Worm (Caenorhabditis elegans) whole organism, L1 larva: ENCODE measurements around the gene srx-47.

ENCODE experiments used
- C04F5.9 ChIP-seq: sonication (generic microtip); optimal IDR thresholded peaks from 2 replicates; lab custom pipeline; 2016; ENCODE audit warnings: missing genetic modification characterization, missing compliant biosample characterization
- C16A3.4 ChIP-seq: fragments of 150-350 bp; optimal IDR thresholded peaks from 2 replicates; lab custom pipeline; 2014; ENCODE audit warnings: missing biosample characterization, missing genetic modification characterization
- Y116A8C.19 ChIP-seq: sonication (generic microtip); optimal IDR thresholded peaks from 2 replicates; lab custom pipeline; 2016; ENCODE audit warnings: missing compliant biosample characterization, missing genetic modification characterization, borderline replicate concordance
- ceh-90 ChIP-seq: sonication (generic microtip); optimal IDR thresholded peaks from 2 replicates; lab custom pipeline; 2016; ENCODE audit warnings: missing genetic modification characterization, missing compliant biosample characterization
- dsc-1 ChIP-seq: sonication (generic microtip); optimal IDR thresholded peaks from 2 replicates; lab custom pipeline; 2016; ENCODE audit warnings: mild to moderate bottlenecking, missing genetic modification characterization, missing compliant biosample characterization
- efl-1 ChIP-seq, 4 experiments: fragments of 150-350 bp; optimal IDR thresholded peaks in 3 of 4; peaks in 1 of 4; 1 replicate in 1 of 4; 2 replicates in 3 of 4; lab custom pipeline; 2014; ENCODE audit warnings: missing biosample characterization in 2 of 4, missing genetic modification characterization in 2 of 4, missing genetic modification reagents in 2 of 4
- egl-13 ChIP-seq: sonication (generic microtip); optimal IDR thresholded peaks from 2 replicates; lab custom pipeline; 2016; ENCODE audit warnings: missing genotype, missing genetic modification reagents, missing genetic modification characterization, missing compliant biosample characterization
- egl-27 ChIP-seq, 2 experiments: fragments of 150-350 bp in 1 of 2; sonication (generic microtip); optimal IDR thresholded peaks; 3 replicates each; lab custom pipeline; 2017 to 2018; ENCODE audit warnings: missing biosample characterization in 2 of 2, missing genetic modification characterization in 2 of 2, missing genetic modification reagents in 2 of 2
- elt-2 ChIP-seq: sonication (generic microtip); optimal IDR thresholded peaks from 2 replicates; lab custom pipeline; 2016; ENCODE audit warnings: missing genetic modification characterization, mild to moderate bottlenecking, inconsistent platforms, missing compliant biosample characterization, missing genetic modification reagents
- elt-3 ChIP-seq, 6 experiments: fragments of 150-350 bp in 1 of 6; sonication (generic microtip); optimal IDR thresholded peaks; 2 replicates each; lab custom pipeline; 2017 to 2018; ENCODE audit warnings: missing biosample characterization in 6 of 6, missing genetic modification characterization in 6 of 6, inconsistent platforms in 1 of 6
- fkh-4 ChIP-seq: sonication (generic microtip); optimal IDR thresholded peaks from 2 replicates; lab custom pipeline; 2016; ENCODE audit warnings: missing compliant biosample characterization, missing genetic modification characterization, borderline replicate concordance
- grh-1 ChIP-seq: fragments of 200-800 bp; sonication (Bioruptor generic); IDR thresholded peaks from 2 replicates; pipeline ENCODE4 v1.3.6; 2022; ENCODE audit warnings: missing genetic modification reagents, missing genetic modification characterization, missing compliant biosample characterization
- hpl-2 ChIP-seq: fragments of 150-350 bp; optimal IDR thresholded peaks from 2 replicates; lab custom pipeline; 2014; ENCODE audit warnings: missing biosample characterization, missing genetic modification reagents, missing genetic modification characterization
- isw-1 ChIP-seq: fragments of 200-800 bp; sonication (Bioruptor generic); IDR thresholded peaks from 2 replicates; pipeline ENCODE4 v1.3.6; 2022; ENCODE audit warnings: missing genetic modification characterization, missing compliant biosample characterization
- lin-14 ChIP-seq: fragments of 200-800 bp; sonication (Bioruptor generic); optimal IDR thresholded peaks from 2 replicates; lab custom pipeline; 2018; ENCODE audit warnings: mild to moderate bottlenecking, missing genetic modification characterization, moderate library complexity, missing compliant biosample characterization
- lin-15B ChIP-seq: fragments of 150-350 bp; sonication (generic microtip); optimal IDR thresholded peaks from 3 replicates; lab custom pipeline; 2014; ENCODE audit warnings: missing biosample characterization, missing genetic modification characterization
- lir-3 ChIP-seq: sonication (generic microtip); optimal IDR thresholded peaks from 2 replicates; lab custom pipeline; 2016; ENCODE audit warnings: mild to moderate bottlenecking, missing genetic modification characterization, moderate library complexity, missing compliant biosample characterization; ENCODE audit not compliant: poor library complexity
- mab-9 ChIP-seq: fragments of 200-800 bp; sonication (Bioruptor generic); IDR thresholded peaks from 2 replicates; pipeline ENCODE4 v1.3.6; 2022; ENCODE audit warnings: missing genetic modification reagents, missing genetic modification characterization, missing compliant biosample characterization
- mef-2 ChIP-seq: fragments of 150-350 bp; optimal IDR thresholded peaks from 2 replicates; lab custom pipeline; 2014; ENCODE audit warnings: missing biosample characterization, missing genetic modification characterization
- nhr-12 ChIP-seq: sonication (generic microtip); optimal IDR thresholded peaks from 2 replicates; lab custom pipeline; 2017; ENCODE audit warnings: missing biosample characterization, missing genetic modification characterization
- nhr-19 ChIP-seq: fragments of 200-800 bp; sonication (Bioruptor generic); conservative IDR thresholded peaks from 2 replicates; pipeline ENCODE4 v1.3.6; 2022; ENCODE audit warnings: missing genetic modification characterization, missing compliant biosample characterization
- nhr-20 ChIP-seq: sonication (generic microtip); optimal IDR thresholded peaks from 2 replicates; lab custom pipeline; 2016; ENCODE audit warnings: mild to moderate bottlenecking, missing genetic modification characterization, missing compliant biosample characterization
- nhr-237 ChIP-seq: fragments of 150-350 bp; optimal IDR thresholded peaks from 2 replicates; lab custom pipeline; 2014; ENCODE audit warnings: missing biosample characterization, missing genetic modification characterization
- nhr-71 ChIP-seq: sonication (generic microtip); optimal IDR thresholded peaks from 2 replicates; lab custom pipeline; 2016; ENCODE audit warnings: mild to moderate bottlenecking, missing genetic modification characterization, moderate library complexity, missing compliant biosample characterization
- nhr-84 ChIP-seq: sonication (generic microtip); optimal IDR thresholded peaks from 2 replicates; lab custom pipeline; 2017; ENCODE audit warnings: missing biosample characterization, missing genetic modification characterization
- nhr-85 ChIP-seq: sonication (generic microtip); peaks from one replicate; lab custom pipeline; 2016; ENCODE audit warnings: missing genetic modification characterization, inconsistent platforms, missing compliant biosample characterization
- nhr-90 ChIP-seq: sonication (generic microtip); optimal IDR thresholded peaks from 2 replicates; lab custom pipeline; 2016; ENCODE audit warnings: mild to moderate bottlenecking, missing genetic modification characterization, missing compliant biosample characterization; ENCODE audit not compliant: poor library complexity
- pqm-1 ChIP-seq: sonication (generic microtip); optimal IDR thresholded peaks from 3 replicates; lab custom pipeline; 2017; ENCODE audit warnings: missing biosample characterization, missing genetic modification characterization
- sptf-1 ChIP-seq: fragments of 150-350 bp; optimal IDR thresholded peaks from 2 replicates; lab custom pipeline; 2014; ENCODE audit warnings: missing biosample characterization, missing genetic modification characterization
- tlp-1 ChIP-seq: fragments of 150-350 bp; optimal IDR thresholded peaks from 2 replicates; lab custom pipeline; 2014; ENCODE audit warnings: missing biosample characterization, missing genetic modification characterization
- xbp-1 ChIP-seq: sonication (generic microtip); optimal IDR thresholded peaks from 2 replicates; lab custom pipeline; 2016; ENCODE audit warnings: missing genetic modification characterization, missing compliant biosample characterization
- zip-4 ChIP-seq: fragments of 200-800 bp; sonication (Bioruptor generic); optimal IDR thresholded peaks from 2 replicates; lab custom pipeline; 2018; ENCODE audit warnings: mild to moderate bottlenecking, missing genetic modification characterization, moderate library complexity, missing compliant biosample characterization
- ztf-11 ChIP-seq, 2 experiments: sonication (generic microtip); optimal IDR thresholded peaks; 2 replicates each; lab custom pipeline; 2016 to 2017; ENCODE audit warnings: missing genetic modification characterization in 2 of 2, missing biosample characterization in 1 of 2, missing compliant biosample characterization in 1 of 2
- ztf-4 ChIP-seq: fragments of 150-350 bp; optimal IDR thresholded peaks from 2 replicates; lab custom pipeline; 2014; ENCODE audit warnings: missing biosample characterization, missing genetic modification characterization

The srx-47 gene

DNA sequence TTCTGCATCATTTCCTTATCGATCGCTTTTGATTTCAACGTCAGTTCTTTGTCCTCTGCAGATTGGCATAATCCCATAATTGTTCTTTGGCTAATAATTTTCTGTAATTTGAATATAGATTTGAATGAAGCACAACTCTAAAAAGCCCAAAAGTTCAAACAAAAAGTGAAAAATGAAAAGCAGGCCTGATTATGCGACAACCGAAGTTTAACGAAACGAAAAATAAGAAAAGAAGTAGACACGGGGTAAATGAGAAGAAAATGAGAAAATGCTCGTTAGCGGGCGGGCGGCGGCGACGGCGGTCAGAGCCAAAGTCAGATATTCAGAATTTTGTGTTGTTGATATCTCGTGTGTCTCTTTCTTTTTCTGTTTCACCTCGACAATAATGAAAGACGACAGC lies 9.9 kb downstream of the srx-47 start, which contains the start of gene gpa-3:
Gene gpa-3 (minus strand): TSS at position 101 of the 400 bp plus-strand sequence.
- no peak for TF ChIP-seq tlp-1 (tag; lab: Kevin White, UChicago)
- no peak for TF ChIP-seq ceh-90 (tag; lab: Kevin White, UChicago)
- no peak for TF ChIP-seq lin-14
- TF ChIP-seq C16A3.4 (tag; lab: Kevin White, UChicago): no peak
- TF ChIP-seq Y116A8C.19 (tag; lab: Kevin White, UChicago): no peak
- TF ChIP-seq nhr-12 (tag; lab: Kevin White, UChicago): no peak
- no peak for TF ChIP-seq hpl-2 (GFP tag; lab: Kevin White, UChicago)
- peak; percentile 11 for TF ChIP-seq nhr-71
- TF ChIP-seq, all 84 proteins: peak for 1

DNA sequence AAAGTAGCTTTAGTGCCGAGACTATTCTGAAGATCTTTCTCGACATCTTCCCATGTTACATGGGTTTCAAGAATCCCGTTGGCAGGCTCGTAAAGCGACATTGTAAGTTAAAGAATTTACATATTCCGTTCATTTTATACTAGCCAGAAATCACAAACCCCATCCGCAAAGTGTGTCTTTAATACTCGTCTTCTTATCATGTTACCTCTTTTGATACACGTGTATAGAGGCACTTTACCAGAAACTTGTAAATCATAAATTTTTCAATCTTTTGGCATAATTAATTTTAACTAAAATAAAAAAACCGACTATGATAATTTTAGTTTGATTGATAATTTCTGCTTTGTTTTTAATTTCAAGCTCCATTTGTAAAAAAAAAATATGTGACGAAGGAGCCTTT lies 21.2 kb downstream of the srx-47 start, which contains the start of gene E02C12.6:
Gene E02C12.6 (minus strand): TSS at position 101 of the 400 bp plus-strand sequence.
- TF ChIP-seq elt-3 (tag; optimal IDR thresholded peaks at IDR 0.05; lab: Kevin White, UChicago) (no peak), egl-13 (tag; lab: Kevin White, UChicago) (no peak), sptf-1 (tag; lab: Kevin White, UChicago) (no peak), pqm-1 (tag; lab: Kevin White, UChicago) (no peak)

DNA sequence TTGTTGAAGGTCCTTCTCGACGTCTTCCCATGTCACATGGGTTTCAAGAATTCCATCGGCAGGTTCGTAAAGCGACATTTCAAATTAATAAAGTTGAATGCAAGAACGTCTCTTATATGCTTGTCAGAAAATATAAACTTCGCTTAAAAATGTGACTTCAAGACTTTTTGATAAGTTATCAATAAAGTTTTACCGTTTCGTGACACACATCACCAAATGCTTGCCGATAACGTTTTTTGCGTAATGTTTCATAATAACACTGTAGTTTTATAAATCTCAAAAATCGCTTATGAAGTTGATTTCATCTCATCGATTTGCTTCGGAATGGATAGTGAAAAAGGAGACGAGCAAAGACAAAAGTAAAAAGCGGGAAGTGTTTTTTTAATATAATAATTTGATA lies 23.7 kb downstream of the srx-47 start, which contains the start of gene E02C12.8:
Gene E02C12.8 (minus strand): TSS at position 141 of the 400 bp plus-strand sequence.
- TF ChIP-seq elt-2 (tag; lab: Kevin White, UChicago): peak; percentile 71
- TF ChIP-seq xbp-1 (tag; lab: Kevin White, UChicago): no peak
- no peak for TF ChIP-seq nhr-19 (GFP tag; lab: Robert Waterston, UW)
- no peak for TF ChIP-seq grh-1 (GFP tag; lab: Robert Waterston, UW)
- TF ChIP-seq zip-4 (GFP tag; lab: Kevin White, UChicago): no peak
- TF ChIP-seq nhr-237 (tag; lab: Kevin White, UChicago): no peak
- no peak for TF ChIP-seq fkh-4 (tag; lab: Kevin White, UChicago)
- no peak for TF ChIP-seq isw-1 (GFP tag; lab: Robert Waterston, UW)
- TF ChIP-seq pqm-1 (tag; lab: Kevin White, UChicago): peak; percentile 24
- peak; percentile 32 for TF ChIP-seq nhr-20 (tag; lab: Kevin White, UChicago)
- no peak for TF ChIP-seq egl-27 (tag; optimal IDR thresholded peaks at IDR 0.05; lab: Kevin White, UChicago)

DNA sequence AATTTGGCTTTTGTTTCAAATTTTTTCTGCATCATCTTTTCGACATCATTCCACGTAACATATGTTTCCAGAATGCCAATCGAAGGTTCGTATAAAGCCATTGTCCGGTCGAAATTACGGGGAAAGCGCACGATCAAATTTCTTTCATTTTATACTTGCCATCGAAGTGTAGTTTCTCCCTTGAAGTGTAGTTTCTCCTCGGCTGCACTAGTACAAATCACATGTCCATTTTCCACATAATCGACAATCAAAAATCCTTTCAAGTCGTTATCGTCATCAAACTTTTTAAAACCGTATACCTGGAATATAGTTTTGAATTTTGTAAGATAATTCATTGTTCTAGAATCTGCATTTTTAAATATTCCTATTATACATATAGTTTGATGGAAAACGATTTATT lies 25.6 kb downstream of the srx-47 start, which contains the start of gene E02C12.9:
Gene E02C12.9 (minus strand): TSS at position 101 of the 400 bp plus-strand sequence.
- TF ChIP-seq ztf-4: no peak
- no peak for TF ChIP-seq tlp-1 (tag; lab: Kevin White, UChicago)
- no peak for TF ChIP-seq mab-9 (GFP tag; lab: Robert Waterston, UW)
- no peak for TF ChIP-seq isw-1 (GFP tag; lab: Robert Waterston, UW)
- TF ChIP-seq nhr-90 (tag; lab: Kevin White, UChicago): no peak
- no peak for TF ChIP-seq ztf-11 (tag; optimal IDR thresholded peaks at IDR 0.05; lab: Kevin White, UChicago)
- TF ChIP-seq nhr-84 (tag; lab: Kevin White, UChicago): no peak
- no peak for TF ChIP-seq elt-3 (tag; optimal IDR thresholded peaks at IDR 0.05; lab: Kevin White, UChicago)

DNA sequence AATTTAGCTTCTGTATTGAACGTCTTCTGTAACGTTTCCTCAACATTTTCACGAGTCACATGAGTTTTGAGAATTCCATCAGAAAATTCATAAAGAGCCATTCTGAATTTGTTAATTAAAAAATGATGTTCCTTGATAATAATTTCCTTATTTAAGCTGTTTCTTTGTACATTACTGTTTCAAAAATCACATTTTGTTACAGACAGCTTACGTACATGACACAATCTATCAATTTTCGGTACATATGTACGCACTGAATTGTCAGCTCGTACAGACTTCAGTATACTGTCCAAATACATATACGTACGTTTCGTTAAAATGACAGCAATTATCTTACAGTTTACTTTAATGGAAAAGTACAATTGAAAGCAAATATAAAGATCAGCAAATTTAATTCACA lies 26.6 kb downstream of the srx-47 start, which contains the start of gene E02C12.19:
Gene E02C12.19 (minus strand): TSS at position 101 of the 400 bp plus-strand sequence.
- TF ChIP-seq nhr-85 (tag; lab: Kevin White, UChicago) (peak; percentile 41), lir-3 (tag; lab: Kevin White, UChicago) (no peak), efl-1 (optimal IDR thresholded peaks at IDR 0.05; lab: Kevin White, UChicago) (no peak), efl-1 (GFP tag; optimal IDR thresholded peaks at IDR 0.05 in 1 of 2; lab: Kevin White, UChicago) (peak in 1 of 2 experiments; percentile 2)

DNA sequence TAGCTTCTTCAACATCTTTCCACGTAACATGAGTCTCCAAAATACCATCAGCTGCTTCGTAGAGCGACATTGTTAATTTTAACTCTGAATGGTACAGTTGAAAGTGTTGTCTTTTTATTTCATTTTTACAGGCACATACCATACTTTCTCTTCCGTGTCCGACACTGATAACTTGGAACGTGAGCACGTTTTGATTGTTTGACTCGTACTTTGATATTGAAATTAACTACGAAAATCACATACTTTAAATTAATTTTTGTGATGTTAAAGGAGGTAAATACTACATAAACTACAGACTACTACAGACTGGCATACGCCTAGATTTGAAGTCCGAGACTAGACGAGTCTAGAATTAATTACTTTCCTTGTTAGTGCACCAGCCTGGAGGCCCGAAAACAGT lies 28.5 kb downstream of the srx-47 start, which contains the start of gene E02C12.10:
Gene E02C12.10 (minus strand): TSS at position 75 of the 400 bp plus-strand sequence.
- TF ChIP-seq efl-1 (optimal IDR thresholded peaks at IDR 0.05; lab: Kevin White, UChicago) (no peak), efl-1 (GFP tag; optimal IDR thresholded peaks at IDR 0.05 in 1 of 2; lab: Kevin White, UChicago) (peak in 1 of 2 experiments; percentile 89), mef-2 (tag; lab: Kevin White, UChicago) (no peak), nhr-237 (tag; lab: Kevin White, UChicago) (no peak), dsc-1 (no peak), lin-15B (tag; lab: Kevin White, UChicago) (no peak), C04F5.9 (tag; lab: Kevin White, UChicago) (no peak), Y116A8C.19 (tag; lab: Kevin White, UChicago) (no peak)
